Comparison of ENCODE assay signal across 1 worm cellular context in genomic region chrV:9166306-9166705, ce11.
A peak's percentile ranks its signal among the peaks of the same experiment; 100 is the strongest.
TF ChIP-seq lines count a peak whose summit lies in the region.

No protein-coding gene starts in this region.

TF ChIP-seq in whole organism, L2 larva, 48 proteins besides CTCF, POLR2A, EP300 and RAD21 (continued from another document):
- TF ChIP-seq peb-1 (tag; optimal IDR thresholded peaks at IDR 0.05; lab: Kevin White, UChicago) = no peak
- TF ChIP-seq sma-9 (GFP tag; optimal IDR thresholded peaks at IDR 0.05; lab: Kevin White, UChicago) = peak; percentile 70
- no peak for TF ChIP-seq sma-9 (tag; optimal IDR thresholded peaks at IDR 0.05; lab: Kevin White, UChicago)
- TF ChIP-seq crh-2 (tag; optimal IDR thresholded peaks at IDR 0.05; lab: Kevin White, UChicago) = peak; percentile 18
- no peak for TF ChIP-seq sma-3 (GFP tag; optimal IDR thresholded peaks at IDR 0.05; lab: Kevin White, UChicago)
- TF ChIP-seq alr-1 (tag; optimal IDR thresholded peaks at IDR 0.05; lab: Kevin White, UChicago) = no peak
- TF ChIP-seq sem-4 (tag; optimal IDR thresholded peaks at IDR 0.05; lab: Kevin White, UChicago) = no peak
